Fruit fly (Drosophila melanogaster): ENCODE measurements around the gene Pus1.
A peak's percentile ranks its signal among the peaks of the same experiment; 100 is the strongest.

The Pus1 gene

DNA sequence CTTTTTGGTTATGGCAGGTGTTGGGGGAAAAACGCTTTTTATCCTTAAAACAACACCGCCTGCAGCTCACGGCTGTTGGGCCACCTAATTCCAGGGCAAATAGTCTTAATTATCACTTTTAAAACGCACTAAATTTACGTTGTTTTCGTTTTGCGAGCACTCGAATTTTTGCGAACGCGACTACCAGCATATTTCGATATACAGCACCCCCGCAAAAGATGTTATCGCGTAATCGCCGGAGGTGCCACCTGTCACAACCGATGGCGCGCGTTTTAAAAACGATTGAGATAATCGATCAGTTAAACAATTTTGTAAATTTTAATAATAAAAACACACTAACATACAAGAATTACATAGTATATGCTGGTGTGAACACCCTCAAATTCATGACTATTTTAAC, 40.4 kb downstream of the Pus1 start, which contains the start of gene Stat92E (continued):
- peak; percentile 22; the same call in 1 of the 2 replicates for TF ChIP-seq amos (GFP tag; IDR thresholded peaks at IDR 0.05; ENCODE audit: partially characterized antibody)
- peak; percentile 83 for TF ChIP-seq Dref (GFP tag; IDR thresholded peaks at IDR 0.05)
- peak; percentile 23 for TF ChIP-seq stwl (tag; optimal IDR thresholded peaks at IDR 0.05)
- no peak for TF ChIP-seq CG15011 (GFP tag; optimal IDR thresholded peaks at IDR 0.05)
- TF ChIP-seq grn (GFP tag; optimal IDR thresholded peaks at IDR 0.05) = peak; percentile 87
- no peak for TF ChIP-seq fru (optimal IDR thresholded peaks at IDR 0.05)
- TF ChIP-seq CG17186 (GFP tag; optimal IDR thresholded peaks at IDR 0.05) = peak; percentile 45
- no peak for TF ChIP-seq Dbx (GFP tag; IDR thresholded peaks at IDR 0.05)
- TF ChIP-seq Sry-δ (GFP tag; optimal IDR thresholded peaks at IDR 0.05) = peak; percentile 32
- no peak for TF ChIP-seq ac (GFP tag; optimal IDR thresholded peaks at IDR 0.05)
- no peak for TF ChIP-seq bcd (GFP tag; optimal IDR thresholded peaks at IDR 0.05)
- peak; percentile 56; the same call in 1 of the 2 replicates for TF ChIP-seq klu (GFP tag; IDR thresholded peaks at IDR 0.05)
- 0 out of 2 replicates have a peak, but pooled peaks have one; percentile 40 for TF ChIP-seq MBD-R2 (GFP tag; IDR thresholded peaks at IDR 0.05)
- TF ChIP-seq trem (tag; optimal IDR thresholded peaks at IDR 0.05) = no peak
- TF ChIP-seq vvl (GFP tag; IDR thresholded peaks at IDR 0.05) = 0 out of 2 replicates have a peak, but pooled peaks have one; percentile 5
- TF ChIP-seq CG32772 (GFP tag; IDR thresholded peaks at IDR 0.05) = no peak
- TF ChIP-seq ems (GFP tag; optimal IDR thresholded peaks at IDR 0.05) = no peak
- peak; percentile 81 for TF ChIP-seq bigmax (GFP tag; optimal IDR thresholded peaks at IDR 0.05)
- no peak for TF ChIP-seq CoRest (tag; optimal IDR thresholded peaks at IDR 0.05)
- TF ChIP-seq sens (GFP tag) = peak; percentile 76
- peak; percentile 17 for TF ChIP-seq Med (GFP tag)
- 0 out of 3 replicates have a peak, but pooled peaks have one; percentile 6 for TF ChIP-seq dysf (GFP tag; IDR thresholded peaks at IDR 0.05)
- no peak for TF ChIP-seq odd (GFP tag; optimal IDR thresholded peaks at IDR 0.05)
- 0 out of 3 replicates have a peak, but pooled peaks have one; percentile 6 for TF ChIP-seq ci (GFP tag; IDR thresholded peaks at IDR 0.05)
- TF ChIP-seq kah (GFP tag; optimal IDR thresholded peaks at IDR 0.05) = peak; percentile 35
- peak; percentile 28 for TF ChIP-seq CG1603 (tag; optimal IDR thresholded peaks at IDR 0.05)

- TF ChIP-seq scrt (GFP tag; optimal IDR thresholded peaks at IDR 0.05) (peak; percentile 97), CG34422 (GFP tag; IDR thresholded peaks at IDR 0.05) (peak; percentile 21; the same call in 1 of the 3 replicates), pb (GFP tag; optimal IDR thresholded peaks at IDR 0.05) (no peak), mirr (GFP tag; optimal IDR thresholded peaks at IDR 0.05) (peak; percentile 42), CG4328 (GFP tag; optimal IDR thresholded peaks at IDR 0.05) (peak; percentile 8), bsh (GFP tag; optimal IDR thresholded peaks at IDR 0.05) (no peak), Vsx1 (GFP tag; optimal IDR thresholded peaks at IDR 0.05) (peak; percentile 38), ro (GFP tag; IDR thresholded peaks at IDR 0.05) (no peak), Fer1 (GFP tag; optimal IDR thresholded peaks at IDR 0.05) (peak; percentile 7), CG15479 (GFP tag; optimal IDR thresholded peaks at IDR 0.05) (peak; percentile 3), ftz-f1 (GFP tag; optimal IDR thresholded peaks at IDR 0.05) (peak; percentile 8), CG17385 (GFP tag; optimal IDR thresholded peaks at IDR 0.05) (peak; percentile 24), Drgx (GFP tag; IDR thresholded peaks at IDR 0.05) (0 out of 2 replicates have a peak, but pooled peaks have one; percentile 7), eyg (GFP tag; optimal IDR thresholded peaks at IDR 0.05) (peak; percentile 10), Ets65A (GFP tag) (peak; percentile 69), C15 (GFP tag; IDR thresholded peaks at IDR 0.05) (no peak), CG18599 (GFP tag; optimal IDR thresholded peaks at IDR 0.05) (peak; percentile 10), seq (GFP tag; IDR thresholded peaks at IDR 0.05) (peak; percentile 40; the same call in 1 of the 2 replicates), Bgb (GFP tag; IDR thresholded peaks at IDR 0.05; ENCODE audit: partially characterized antibody) (peak; percentile 6; the same call in 1 of the 2 replicates), tx (GFP tag; optimal IDR thresholded peaks at IDR 0.05) (no peak), CG2116 (GFP tag; optimal IDR thresholded peaks at IDR 0.05) (peak; percentile 90), crp (GFP tag; optimal IDR thresholded peaks at IDR 0.05) (no peak), MESR4 (GFP tag; optimal IDR thresholded peaks at IDR 0.05) (peak; percentile 24), Dfd (GFP tag; optimal IDR thresholded peaks at IDR 0.05) (no peak), CG1603 (tag; optimal IDR thresholded peaks at IDR 0.05) (peak; percentile 14), CG7928 (GFP tag; optimal IDR thresholded peaks at IDR 0.05) (peak; percentile 80)
Observed at dm6 chr3R:20551487-20552079, 40.9 kb downstream of the Pus1 start.

Measured in whole organism, embryonic.